Worm (Caenorhabditis elegans): ENCODE measurements around the gene str-13.

DNA sequence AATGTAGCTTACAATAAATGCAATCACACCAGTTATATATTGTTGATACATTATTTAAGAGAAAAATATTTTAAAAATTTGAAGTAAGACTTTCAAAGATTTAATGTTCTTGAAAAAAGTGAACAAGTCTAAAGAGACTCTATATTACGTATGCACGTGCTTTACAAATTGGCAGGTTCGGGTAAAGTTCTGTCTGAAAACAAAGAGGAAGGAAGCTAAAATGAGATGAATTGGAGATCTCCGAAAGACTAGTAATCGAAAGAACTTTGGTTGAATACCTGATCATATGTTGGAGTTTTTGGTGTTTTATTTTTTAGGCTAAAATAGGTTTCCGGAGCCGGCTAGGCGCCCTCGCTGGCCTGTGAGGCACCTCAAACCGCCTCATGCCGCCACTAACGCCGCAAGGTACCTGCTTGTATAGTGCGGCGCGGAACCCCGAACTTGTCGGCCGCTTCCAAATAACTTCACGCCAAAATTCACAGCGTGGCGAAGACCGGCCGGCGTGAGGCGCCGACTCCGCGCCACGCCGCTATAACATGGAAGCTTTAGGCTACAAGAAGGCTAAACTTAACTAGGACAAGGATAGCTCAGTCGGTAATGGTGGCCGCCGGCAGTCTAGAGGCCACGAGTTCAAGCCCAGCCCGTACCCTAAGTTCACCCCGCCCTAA is 30.4 kb upstream of the str-13 start, which contains the start of gene srx-28:
- TF ChIP-seq fos-1 (tag; optimal IDR thresholded peaks at IDR 0.05) (no peak), alr-1 (tag; optimal IDR thresholded peaks at IDR 0.05; ENCODE audit: borderline replicate concordance) (no peak), unc-62 (GFP tag; optimal IDR thresholded peaks at IDR 0.05) (no peak), lsy-2 (tag; optimal IDR thresholded peaks at IDR 0.05) (no peak), egl-27 (tag; optimal IDR thresholded peaks at IDR 0.05) (no peak), unc-86 (tag; optimal IDR thresholded peaks at IDR 0.05) (no peak), unc-30 (tag; optimal IDR thresholded peaks at IDR 0.05) (no peak), tbx-2 (tag; optimal IDR thresholded peaks at IDR 0.05) (no peak), aly-2 (tag; optimal IDR thresholded peaks at IDR 0.05) (no peak), C04F5.9 (tag; optimal IDR thresholded peaks at IDR 0.05) (no peak), nhr-77 (tag; optimal IDR thresholded peaks at IDR 0.05) (no peak), nhr-12 (tag; optimal IDR thresholded peaks at IDR 0.05) (no peak), fkh-8 (tag; optimal IDR thresholded peaks at IDR 0.05) (no peak)
